Worm (Caenorhabditis elegans): Measurements from ENCODE around the gene ergi-3.

The ergi-3 gene

DNA sequence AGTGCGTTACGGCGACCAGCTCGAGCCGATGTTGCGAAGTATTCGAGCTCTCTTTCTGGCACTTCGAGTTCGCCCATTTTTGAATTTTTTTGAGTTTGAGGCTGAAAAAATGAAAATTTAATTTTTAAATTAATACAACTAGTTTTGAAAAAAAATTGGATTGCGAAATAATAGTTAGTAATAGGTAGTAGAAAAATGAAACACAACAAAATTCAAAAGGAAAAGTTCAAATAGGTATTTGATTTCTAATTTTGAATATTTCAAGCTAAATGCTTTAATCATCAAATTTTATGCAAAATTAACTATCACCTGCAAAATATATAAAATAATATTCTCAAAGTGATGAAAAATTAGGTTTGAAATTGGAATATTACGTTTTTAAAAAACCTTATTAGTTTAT is 13.8 kb upstream of the ergi-3 start, which contains the start of gene K09E9.4:
Gene K09E9.4 (minus strand): TSS at position 101 of the 400 bp plus-strand sequence.
- no peak for TF ChIP-seq dao-5 (tag; optimal IDR thresholded peaks at IDR 0.05)
- no peak for TF ChIP-seq W03F9.2 (tag; optimal IDR thresholded peaks at IDR 0.05)
- no peak for TF ChIP-seq him-1 (tag; optimal IDR thresholded peaks at IDR 0.05)

DNA sequence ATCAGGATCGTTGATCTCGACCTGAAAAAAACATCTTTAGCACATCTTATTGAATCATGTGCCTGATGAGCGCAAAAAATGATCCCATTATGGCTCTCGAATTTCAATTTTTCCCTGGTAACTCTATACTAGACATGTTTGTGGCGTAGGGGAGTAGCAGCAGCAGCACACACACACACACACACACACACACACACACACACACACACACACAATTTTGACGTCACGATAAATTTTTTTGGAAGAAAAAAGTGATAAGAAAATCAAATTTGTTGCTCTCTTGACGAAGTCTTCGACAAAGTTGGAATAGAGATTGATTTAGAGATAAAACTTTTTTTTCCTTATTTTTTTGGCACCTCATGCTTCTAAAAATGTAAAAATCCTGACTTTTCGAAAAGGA is 13.1 kb upstream of the ergi-3 start:
- TF ChIP-seq W03F9.2 (tag; optimal IDR thresholded peaks at IDR 0.05) (no peak), him-1 (tag; optimal IDR thresholded peaks at IDR 0.05) (no peak), dao-5 (tag; optimal IDR thresholded peaks at IDR 0.05) (no peak)

DNA sequence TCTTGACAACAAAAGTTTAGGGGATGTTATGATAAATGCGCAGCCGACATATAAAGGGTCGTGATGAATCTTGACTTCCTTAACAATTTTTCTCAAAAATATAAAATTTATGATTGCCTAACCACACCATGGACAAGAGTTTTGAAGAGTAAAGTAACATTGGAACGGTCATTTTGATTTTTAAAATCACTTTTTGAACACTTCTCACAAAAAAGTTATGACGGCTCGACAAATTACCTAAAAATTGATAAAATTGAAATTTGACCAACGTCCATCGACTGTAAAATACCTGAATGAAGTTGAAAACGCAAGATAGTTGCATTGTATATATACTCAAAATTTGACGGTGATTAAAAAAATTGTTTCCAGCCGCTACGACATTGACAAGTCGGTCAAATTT is 12.4 kb upstream of the ergi-3 start:
- TF ChIP-seq him-1 (tag; optimal IDR thresholded peaks at IDR 0.05) (no peak), W03F9.2 (tag; optimal IDR thresholded peaks at IDR 0.05) (no peak), dao-5 (tag; optimal IDR thresholded peaks at IDR 0.05) (no peak)

DNA sequence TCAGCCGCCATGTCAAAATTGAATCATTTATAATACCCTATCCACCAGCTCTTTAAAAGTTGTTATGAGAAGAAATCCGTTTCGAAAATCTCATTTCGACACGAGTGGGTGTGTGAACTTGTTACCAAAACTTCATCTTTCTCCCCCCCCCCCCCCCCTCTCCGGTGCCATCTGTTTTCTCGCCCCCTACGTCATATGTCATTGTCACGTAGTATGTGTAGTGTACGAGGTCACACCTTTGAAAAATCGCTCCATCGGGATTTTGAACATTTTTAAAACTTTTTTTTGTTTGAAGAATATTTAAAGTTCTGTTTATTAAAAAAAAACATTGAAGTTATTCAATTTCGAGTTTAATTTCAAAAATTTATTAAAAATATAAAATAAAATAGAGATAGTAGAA is 11.3 kb upstream of the ergi-3 start:
- TF ChIP-seq dao-5 (tag; optimal IDR thresholded peaks at IDR 0.05), result no peak

DNA sequence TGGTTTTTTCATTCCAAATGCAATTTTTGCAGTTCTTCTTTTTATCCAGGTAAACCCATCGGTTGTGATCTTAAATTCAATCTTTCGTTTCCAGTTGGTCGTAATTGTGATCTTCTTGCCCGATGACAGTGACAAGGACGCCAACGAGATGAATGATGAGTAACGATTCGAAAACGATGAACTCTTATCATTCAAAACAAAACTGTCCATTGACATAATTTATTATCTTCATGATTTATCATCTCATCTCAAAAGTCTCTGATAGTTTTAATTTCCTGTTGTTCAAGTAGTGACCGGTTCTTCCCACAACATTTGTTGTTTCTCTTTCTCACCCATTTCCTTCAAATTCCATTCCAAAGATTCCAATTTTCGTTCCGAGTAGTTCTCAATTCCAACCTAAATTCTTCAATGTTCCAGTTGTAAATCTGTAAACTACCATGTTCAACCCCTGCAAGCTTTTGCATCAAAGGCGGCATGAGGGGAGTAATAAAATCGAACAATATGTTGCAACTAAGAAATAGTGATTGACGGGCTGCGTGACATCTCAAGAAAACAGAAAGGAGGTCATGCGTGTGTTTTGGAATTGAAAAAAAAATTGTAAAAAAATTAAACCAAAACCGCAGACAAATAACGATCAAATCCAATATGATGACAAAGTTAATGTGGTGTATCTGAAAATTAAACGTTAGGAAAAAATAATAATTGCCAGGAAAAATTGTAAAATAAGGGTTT is 9.7 kb upstream of the ergi-3 start:
- TF ChIP-seq him-1 (tag; optimal IDR thresholded peaks at IDR 0.05) (no peak), dao-5 (tag; optimal IDR thresholded peaks at IDR 0.05) (no peak), W03F9.2 (tag; optimal IDR thresholded peaks at IDR 0.05) (no peak)

DNA sequence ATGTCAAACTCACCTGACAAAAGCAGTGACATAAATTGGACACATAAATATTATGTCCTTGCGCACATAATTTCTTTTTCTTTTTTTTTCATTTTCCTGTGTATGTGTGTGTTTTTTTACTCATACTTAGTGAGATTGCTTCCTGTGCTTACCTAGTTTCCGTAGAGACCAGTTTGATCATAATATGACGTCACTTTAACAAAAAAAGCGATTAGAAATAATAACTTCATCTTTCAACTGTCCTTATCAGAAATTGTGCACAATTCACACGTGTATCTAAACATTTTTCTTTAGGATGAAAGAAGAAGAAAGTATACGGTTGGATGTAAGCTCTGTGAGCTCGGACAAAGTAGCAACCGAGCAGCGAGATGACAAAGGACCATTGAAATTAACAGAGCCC is 5.5 kb upstream of the ergi-3 start:
- TF ChIP-seq him-1 (tag; optimal IDR thresholded peaks at IDR 0.05) (no peak), dao-5 (tag; optimal IDR thresholded peaks at IDR 0.05) (no peak), W03F9.2 (tag; optimal IDR thresholded peaks at IDR 0.05) (no peak)

DNA sequence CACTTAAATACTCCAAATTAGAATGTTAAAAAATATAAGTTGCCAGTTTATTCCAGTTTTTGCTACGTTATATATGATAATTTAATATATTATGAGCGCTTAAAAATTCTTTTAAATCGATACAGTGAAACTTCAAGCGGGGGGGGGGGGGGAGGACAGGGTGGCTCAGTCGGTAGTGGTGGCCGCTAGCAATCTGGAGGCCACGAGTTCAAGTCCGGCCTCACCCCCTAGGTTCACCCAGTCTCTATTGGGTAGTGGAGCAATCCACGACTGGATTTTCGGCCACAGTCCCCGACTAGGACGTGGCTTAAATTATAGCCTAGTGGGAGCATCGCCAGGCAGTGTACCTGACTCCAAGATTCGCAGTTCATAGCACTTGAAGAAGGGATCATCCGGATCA is 4.4 kb upstream of the ergi-3 start:
- TF ChIP-seq W03F9.2 (tag; optimal IDR thresholded peaks at IDR 0.05), result no peak
- TF ChIP-seq him-1 (tag; optimal IDR thresholded peaks at IDR 0.05), result no peak
- no peak for TF ChIP-seq dao-5 (tag; optimal IDR thresholded peaks at IDR 0.05)

DNA sequence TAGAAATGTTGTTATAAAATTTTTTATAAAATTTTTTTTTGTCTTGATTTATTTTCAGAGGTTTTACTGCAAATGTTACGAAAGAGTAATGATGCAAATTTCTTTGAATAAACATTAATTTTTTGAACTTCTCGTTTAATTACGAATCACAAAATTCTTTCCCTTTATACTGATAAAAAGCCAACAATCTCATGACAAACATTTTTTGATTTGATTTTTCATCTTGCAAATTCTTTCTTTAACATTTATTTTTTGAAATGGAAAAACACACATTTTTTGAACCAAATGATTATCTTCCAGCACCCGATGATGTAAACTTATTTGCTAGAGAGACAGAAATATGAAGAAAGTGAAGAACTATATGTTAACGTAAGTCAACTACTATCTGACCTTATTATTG is 3.6 kb upstream of the ergi-3 start, which contains the start of gene K09E9.1:
Gene K09E9.1 (plus strand): TSS at position 301 of the 400 bp plus-strand sequence.
- TF ChIP-seq W03F9.2 (tag; optimal IDR thresholded peaks at IDR 0.05) (no peak), dao-5 (tag; optimal IDR thresholded peaks at IDR 0.05) (no peak), him-1 (tag; optimal IDR thresholded peaks at IDR 0.05) (no peak)

DNA sequence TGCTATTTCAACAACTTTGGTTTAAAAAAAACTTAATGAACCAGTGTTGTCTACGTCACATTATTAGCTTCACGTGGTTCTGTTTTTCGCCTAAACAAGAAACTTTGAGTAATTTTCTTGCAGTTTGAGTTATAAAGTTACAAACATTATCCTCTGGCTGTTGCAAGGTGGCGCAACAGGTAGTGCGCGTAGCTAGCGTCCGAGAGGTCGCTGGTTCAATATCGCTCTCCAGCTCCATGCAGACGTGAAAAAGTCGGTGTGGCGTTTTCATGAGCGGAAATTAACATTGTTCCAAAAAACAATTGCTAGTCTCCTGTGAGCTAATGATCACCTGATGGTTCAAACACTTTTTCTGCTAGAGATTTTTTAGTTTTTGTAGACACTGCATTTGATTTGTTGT is 2.7 kb upstream of the ergi-3 start:
- TF ChIP-seq dao-5 (tag; optimal IDR thresholded peaks at IDR 0.05), result peak; percentile 45
- no peak for TF ChIP-seq him-1 (tag; optimal IDR thresholded peaks at IDR 0.05)

DNA sequence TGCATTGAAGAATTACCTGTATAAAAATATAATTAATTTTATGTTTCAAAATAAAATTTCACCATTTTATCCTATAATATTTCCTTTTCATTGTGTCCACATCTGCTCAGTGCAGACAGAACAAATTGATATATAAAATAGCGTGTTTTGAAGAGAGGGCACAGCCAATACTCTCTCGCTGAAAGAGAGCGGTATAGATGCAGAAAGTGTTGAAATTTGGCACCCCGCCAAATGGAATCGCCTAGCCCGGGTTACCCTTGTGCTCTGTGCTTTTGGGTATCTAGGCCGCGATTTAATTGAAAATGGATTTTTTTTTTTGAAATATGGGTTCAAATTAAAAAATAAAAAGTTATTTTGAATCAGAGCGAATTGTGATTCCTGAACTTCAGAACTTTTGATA is 615 bp upstream of the ergi-3 start:
- TF ChIP-seq dao-5 (tag; optimal IDR thresholded peaks at IDR 0.05) (no peak), W03F9.2 (tag; optimal IDR thresholded peaks at IDR 0.05) (no peak), him-1 (tag; optimal IDR thresholded peaks at IDR 0.05) (no peak)

DNA sequence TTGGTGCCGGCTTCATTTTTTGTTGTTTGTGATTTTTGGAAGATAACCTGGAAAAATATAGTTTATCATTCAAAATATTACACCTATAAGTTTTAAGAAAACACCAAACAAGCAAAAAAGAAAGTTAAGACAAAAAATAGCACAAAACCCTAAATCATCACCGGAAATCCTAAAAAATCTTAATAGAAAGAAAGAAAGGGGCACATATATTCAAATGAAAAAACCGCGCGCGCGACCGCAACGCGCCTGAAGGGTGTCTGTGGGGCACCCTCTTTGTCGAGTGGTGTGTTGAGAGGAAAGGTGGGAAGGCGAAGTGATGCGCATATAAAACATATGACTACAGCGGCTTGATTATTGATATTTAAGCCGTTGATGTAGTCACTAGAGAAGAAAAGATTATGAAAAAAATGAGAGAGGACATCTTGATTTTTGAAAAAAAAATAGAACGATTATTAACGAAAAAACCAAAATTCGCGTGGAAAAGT is 2.8 kb downstream of the ergi-3 start, which contains the start of gene K09E9.3:
Gene K09E9.3 (minus strand): TSS at position 51 of the 485 bp plus-strand sequence.
- TF ChIP-seq W03F9.2 (tag; optimal IDR thresholded peaks at IDR 0.05), result no peak
- TF ChIP-seq him-1 (tag; optimal IDR thresholded peaks at IDR 0.05), result no peak
- no peak for TF ChIP-seq dao-5 (tag; optimal IDR thresholded peaks at IDR 0.05)

DNA sequence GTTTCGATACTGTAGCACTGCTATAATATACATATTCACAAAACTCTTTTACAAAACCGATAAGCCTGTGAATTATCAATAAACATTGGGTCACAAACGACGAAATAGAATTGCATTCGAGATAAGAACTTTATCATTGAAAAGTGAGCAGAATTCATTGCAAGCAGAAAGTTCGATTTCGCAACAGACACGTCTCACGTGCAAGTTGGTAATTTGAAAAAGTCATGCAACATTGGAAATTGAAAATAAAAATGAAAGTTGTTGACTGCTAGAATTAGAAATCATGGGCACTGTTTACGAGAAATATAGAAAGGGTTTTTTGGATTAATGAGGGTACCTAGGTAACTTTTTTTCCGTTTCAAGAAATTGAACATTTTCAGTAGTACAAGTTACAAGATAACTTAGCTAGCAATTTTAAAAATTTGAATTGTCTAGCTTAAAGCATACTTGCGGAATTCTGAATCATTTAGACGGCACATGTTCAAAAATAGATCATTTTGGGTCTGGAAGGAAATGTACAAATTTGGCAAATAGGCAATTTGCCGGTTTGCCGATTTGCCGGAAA is 5.9 kb downstream of the ergi-3 start:
- TF ChIP-seq dao-5 (tag; optimal IDR thresholded peaks at IDR 0.05), result no peak
- peak; percentile 10 for TF ChIP-seq him-1 (tag; optimal IDR thresholded peaks at IDR 0.05)
- TF ChIP-seq W03F9.2 (tag; optimal IDR thresholded peaks at IDR 0.05), result peak; percentile 74

DNA sequence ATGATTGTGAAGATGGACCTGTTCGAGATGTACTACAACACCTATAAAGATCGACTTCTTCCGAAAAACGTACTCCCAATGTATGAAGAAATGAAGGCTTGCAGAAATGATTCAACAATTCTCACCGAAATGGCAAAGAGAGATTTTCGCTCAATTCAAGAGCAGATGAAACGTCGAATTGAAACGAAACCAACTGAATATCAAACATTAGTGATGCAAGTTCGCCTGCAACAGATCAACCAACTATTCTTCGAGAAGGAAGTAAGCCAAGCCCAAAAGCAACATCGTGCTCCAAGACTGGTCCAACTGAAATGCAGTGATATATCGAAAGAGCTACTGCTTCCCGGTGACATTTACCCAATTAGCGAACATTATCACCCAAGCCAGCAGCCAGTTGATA is 6.9 kb downstream of the ergi-3 start:
- TF ChIP-seq him-1 (tag; optimal IDR thresholded peaks at IDR 0.05) (no peak), dao-5 (tag; optimal IDR thresholded peaks at IDR 0.05) (no peak), W03F9.2 (tag; optimal IDR thresholded peaks at IDR 0.05) (no peak)

DNA sequence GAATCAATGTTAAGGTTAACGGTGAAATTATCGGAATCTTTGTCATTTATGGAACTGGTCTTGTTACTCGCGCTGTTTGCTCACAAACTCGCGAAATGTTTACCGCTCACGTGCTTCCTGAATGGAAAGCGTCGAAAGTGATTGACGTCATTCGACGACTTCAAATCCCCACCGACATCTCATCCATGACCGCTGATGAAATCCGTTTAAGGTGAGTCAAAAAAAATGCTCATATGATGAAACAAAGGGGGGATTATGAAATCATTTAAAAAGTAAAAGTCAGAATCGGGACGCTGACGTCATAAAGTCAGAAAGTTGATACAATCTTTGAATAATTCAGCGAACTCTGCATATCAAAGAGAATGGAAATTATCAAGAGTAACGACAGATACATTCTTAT is 8.0 kb downstream of the ergi-3 start:
- TF ChIP-seq W03F9.2 (tag; optimal IDR thresholded peaks at IDR 0.05) (no peak), dao-5 (tag; optimal IDR thresholded peaks at IDR 0.05) (no peak), him-1 (tag; optimal IDR thresholded peaks at IDR 0.05) (no peak)

All from whole organism, L4/young adult.